Fruit fly (Drosophila melanogaster) S2 (cell line): ENCODE measurements around the gene yellow-f2.

Experiments
- CG8478 ChIP-seq: fragments of >200 bp; optimal IDR thresholded peaks from 2 replicates; lab custom pipeline; 2018
- CTCF ChIP-seq, 2 experiments: fragments of >200 bp; optimal IDR thresholded peaks; 2 replicates each; lab custom pipeline; 2018

DNA sequence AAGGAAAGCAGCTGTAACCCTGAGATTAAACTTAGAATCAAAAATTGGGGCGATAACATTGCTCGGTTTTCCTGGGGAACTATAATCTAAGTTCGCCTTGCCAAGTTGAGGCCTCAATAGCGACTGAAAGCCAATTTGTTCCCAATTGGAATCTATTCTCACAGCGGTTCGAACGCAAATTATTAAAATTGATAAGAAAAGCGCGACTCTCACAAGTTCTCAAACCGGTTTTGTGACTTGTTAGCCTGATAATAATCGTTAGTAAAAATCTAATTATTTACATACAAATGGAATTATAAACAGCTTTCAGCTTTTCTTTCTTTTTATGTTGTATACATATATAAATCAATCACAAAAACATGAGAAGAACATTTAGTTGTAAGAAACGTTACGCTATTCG is at the start of gene yellow-f2:
- TF ChIP-seq CTCF (optimal IDR thresholded peaks at IDR 0.05; lab: Kevin White, UChicago), result no peak
- no peak for TF ChIP-seq CG8478 (lab: Kevin White, UChicago)
